Worm (Caenorhabditis elegans) whole organism, L4 larva: ENCODE results near the gene pax-1.

Source experiments
- aly-2 ChIP-seq: sonication (generic microtip); optimal IDR thresholded peaks from 2 replicates; lab custom pipeline; 2018; ENCODE audit warnings: missing biosample characterization, missing genetic modification characterization
- fos-1 ChIP-seq: fragments of 150-350 bp; optimal IDR thresholded peaks from 2 replicates; lab custom pipeline; 2014; ENCODE audit warnings: missing biosample characterization, missing genetic modification characterization

DNA sequence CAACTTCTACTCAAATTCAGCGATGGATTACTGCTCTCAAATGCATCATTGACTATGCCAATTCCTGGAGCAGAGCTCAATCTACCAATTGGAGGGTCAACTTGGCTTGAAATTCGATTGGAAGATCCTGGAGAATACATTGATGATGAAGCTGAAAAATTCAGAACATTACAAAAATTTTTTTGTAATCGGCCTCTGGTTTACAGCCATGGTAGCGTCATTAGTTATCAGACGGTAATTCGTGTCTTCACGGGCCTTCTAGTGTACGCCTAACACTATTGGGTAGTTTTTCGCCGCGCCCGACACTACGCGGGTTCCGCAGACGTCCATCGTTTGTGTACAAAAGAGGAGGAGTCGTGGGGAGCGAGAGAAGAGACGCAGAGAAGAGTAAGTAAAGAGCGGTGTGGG lies 4.0 kb downstream of the pax-1 start:
- TF ChIP-seq aly-2 (tag; lab: Kevin White, UChicago), result no peak
- TF ChIP-seq fos-1 (tag; lab: Kevin White, UChicago), result no peak
